Fruit fly (Drosophila melanogaster): Measurements from ENCODE around the gene CG10859.
A peak's percentile ranks its signal among the peaks of the same experiment; 100 is the strongest.

The CG10859 gene

dm6 chr2L:13387255-13387654, 11.2 kb downstream of the CG10859 start, which contains the start of the genes Ing5 and CG7099 (continued):
- TF ChIP-seq jumu (GFP tag; optimal IDR thresholded peaks at IDR 0.05) (peak; percentile 81), CG3163 (GFP tag; optimal IDR thresholded peaks at IDR 0.05) (peak; percentile 61), h (optimal IDR thresholded peaks at IDR 0.05) (no peak), btn (GFP tag; optimal IDR thresholded peaks at IDR 0.05) (peak; percentile 61), cas (GFP tag; IDR thresholded peaks at IDR 0.05) (peak; percentile 96), ewg (GFP tag; optimal IDR thresholded peaks at IDR 0.05) (peak; percentile 93), CG13287 (GFP tag; IDR thresholded peaks at IDR 0.05; ENCODE audit: partially characterized antibody) (peak; percentile 83), gce (GFP tag; IDR thresholded peaks at IDR 0.05) (peak; percentile 90), nmo (GFP tag; optimal IDR thresholded peaks at IDR 0.05) (peak; percentile 98), cato (GFP tag; optimal IDR thresholded peaks at IDR 0.05; ENCODE audit: borderline replicate concordance) (peak; percentile 94), cg (GFP tag; optimal IDR thresholded peaks at IDR 0.05) (no peak), corto (GFP tag; optimal IDR thresholded peaks at IDR 0.05) (peak; percentile 89), fu2 (GFP tag; optimal IDR thresholded peaks at IDR 0.05) (peak; percentile 82), eyg (GFP tag; optimal IDR thresholded peaks at IDR 0.05) (peak; percentile 68), NfI (GFP tag; optimal IDR thresholded peaks at IDR 0.05) (peak; percentile 97), CG10147 (GFP tag; optimal IDR thresholded peaks at IDR 0.05) (peak; percentile 93), lov (optimal IDR thresholded peaks at IDR 0.05) (no peak), lov (GFP tag; IDR thresholded peaks at IDR 0.05) (peak; percentile 94), nerfin-2 (GFP tag; IDR thresholded peaks at IDR 0.05; ENCODE audit: partially characterized antibody) (peak; percentile 71), wdn (GFP tag; IDR thresholded peaks at IDR 0.05) (peak; percentile 92), CG4820 (GFP tag; optimal IDR thresholded peaks at IDR 0.05) (peak; percentile 94), Elba2 (GFP tag; optimal IDR thresholded peaks at IDR 0.05) (peak; percentile 79), chinmo (GFP tag; IDR thresholded peaks at IDR 0.05; ENCODE audit: partially characterized antibody) (no peak), Mes4 (GFP tag; optimal IDR thresholded peaks at IDR 0.05) (peak; percentile 75), cad (GFP tag; optimal IDR thresholded peaks at IDR 0.05) (no peak), Mad (GFP tag; optimal IDR thresholded peaks at IDR 0.05) (peak; percentile 96), da (GFP tag; optimal IDR thresholded peaks at IDR 0.05) (peak; percentile 83), CG7963 (GFP tag; IDR thresholded peaks at IDR 0.05; ENCODE audit: partially characterized antibody) (peak; percentile 45; the same call in 2 of the 3 replicates), C15 (GFP tag; IDR thresholded peaks at IDR 0.05) (peak; percentile 94), mld (GFP tag; IDR thresholded peaks at IDR 0.05; ENCODE audit: partially characterized antibody) (no peak), Spps (tag; optimal IDR thresholded peaks at IDR 0.05) (peak; percentile 92), CG30431 (GFP tag; optimal IDR thresholded peaks at IDR 0.05) (peak; percentile 94), CG10654 (GFP tag; optimal IDR thresholded peaks at IDR 0.05) (peak; percentile 96), Fer3 (tag; optimal IDR thresholded peaks at IDR 0.05) (peak; percentile 97), az2 (GFP tag; optimal IDR thresholded peaks at IDR 0.05) (peak; percentile 97), sc (optimal IDR thresholded peaks at IDR 0.05) (no peak), sc (GFP tag; optimal IDR thresholded peaks at IDR 0.05) (peak; percentile 93), tio (GFP tag; optimal IDR thresholded peaks at IDR 0.05) (peak; percentile 96), CG1529 (GFP tag; optimal IDR thresholded peaks at IDR 0.05) (peak; percentile 91), CG14050 (GFP tag; IDR thresholded peaks at IDR 0.05) (peak; percentile 93), Doc3 (GFP tag; IDR thresholded peaks at IDR 0.05; ENCODE audit: partially characterized antibody) (0 out of 3 replicates have a peak, but pooled peaks have one; percentile 49), CG11456 (GFP tag; IDR thresholded peaks at IDR 0.05) (peak; percentile 97), Hey (tag; optimal IDR thresholded peaks at IDR 0.05) (no peak), Bteb2 (GFP tag; optimal IDR thresholded peaks at IDR 0.05) (peak; percentile 91), CG3281 (GFP tag; optimal IDR thresholded peaks at IDR 0.05) (peak; percentile 95), slou (GFP tag; optimal IDR thresholded peaks at IDR 0.05) (peak; percentile 97), sim (GFP tag; IDR thresholded peaks at IDR 0.05) (peak; percentile 82; the same call in 1 of the 2 replicates), Hr3 (GFP tag; optimal IDR thresholded peaks at IDR 0.05) (peak; percentile 97), bab2 (GFP tag; optimal IDR thresholded peaks at IDR 0.05) (peak; percentile 94), ems (GFP tag; optimal IDR thresholded peaks at IDR 0.05) (peak; percentile 95), bigmax (GFP tag; optimal IDR thresholded peaks at IDR 0.05) (peak; percentile 75), CG10366 (GFP tag; IDR thresholded peaks at IDR 0.05) (peak; percentile 97)

Measured in whole organism, embryonic.